Worm (Caenorhabditis elegans) whole organism, early embryonic: Measurements from ENCODE around the gene C37C3.18.

Experiments used
- B0310.2 ChIP-seq: sonication (generic microtip); optimal IDR thresholded peaks from 2 replicates; lab custom pipeline; 2016; ENCODE audit warnings: mild to moderate bottlenecking, missing genetic modification characterization, missing compliant biosample characterization
- F13C5.2 ChIP-seq: sonication (generic microtip); optimal IDR thresholded peaks from 2 replicates; lab custom pipeline; 2017; ENCODE audit warnings: mild to moderate bottlenecking, missing genetic modification characterization, inconsistent platforms, missing compliant biosample characterization
- aly-1 ChIP-seq: sonication (generic microtip); optimal IDR thresholded peaks from 2 replicates; lab custom pipeline; 2016; ENCODE audit warnings: missing genetic modification characterization, missing compliant biosample characterization
- ama-1 ChIP-seq: fragments of 150-350 bp; optimal IDR thresholded peaks from 2 replicates; lab custom pipeline; 2014
- ceh-13 ChIP-seq: fragments of 200-800 bp; sonication (Bioruptor generic); optimal IDR thresholded peaks from 2 replicates; lab custom pipeline; 2018; ENCODE audit warnings: mild to moderate bottlenecking, missing genetic modification characterization, missing compliant biosample characterization
- ceh-36 ChIP-seq: sonication (generic microtip); optimal IDR thresholded peaks from 2 replicates; lab custom pipeline; 2016; ENCODE audit warnings: missing genetic modification characterization, inconsistent platforms, missing compliant biosample characterization
- ets-7 ChIP-seq: sonication (generic microtip); optimal IDR thresholded peaks from 2 replicates; lab custom pipeline; 2016; ENCODE audit warnings: missing genotype, missing genetic modification characterization, missing compliant biosample characterization
- flt-1 ChIP-seq: fragments of 200-800 bp; sonication (Bioruptor generic); IDR thresholded peaks from 2 replicates; pipeline ENCODE4 v1.3.6; 2022; ENCODE audit warnings: missing genetic modification characterization, missing compliant biosample characterization
- hmbx-1 ChIP-seq: sonication (generic microtip); optimal IDR thresholded peaks from 2 replicates; lab custom pipeline; 2016; ENCODE audit warnings: mild to moderate bottlenecking, missing genetic modification characterization, missing compliant biosample characterization
- hmg-4 ChIP-seq: fragments of 200-800 bp; sonication (Bioruptor generic); optimal IDR thresholded peaks from 2 replicates; lab custom pipeline; 2018; ENCODE audit warnings: mild to moderate bottlenecking, missing genetic modification characterization, missing compliant biosample characterization
- hnd-1 ChIP-seq: sonication (generic microtip); optimal IDR thresholded peaks from 2 replicates; lab custom pipeline; 2016; ENCODE audit warnings: missing genetic modification characterization, missing compliant biosample characterization
- pes-1 ChIP-seq: fragments of 200-800 bp; sonication (Bioruptor generic); IDR thresholded peaks from 2 replicates; pipeline ENCODE4 v1.3.6; 2022; ENCODE audit warnings: missing genetic modification reagents, missing genetic modification characterization, missing compliant biosample characterization
- scrt-1 ChIP-seq: fragments of 200-800 bp; sonication (Bioruptor generic); IDR thresholded peaks from 2 replicates; pipeline ENCODE4 v1.3.6; 2022; ENCODE audit warnings: missing genetic modification characterization, missing compliant biosample characterization
- sea-1 ChIP-seq: fragments of 200-800 bp; sonication (Bioruptor generic); conservative IDR thresholded peaks from 2 replicates; pipeline ENCODE4 v1.3.6; 2022; ENCODE audit warnings: missing genetic modification characterization, missing compliant biosample characterization
- tbx-11 ChIP-seq: fragments of 200-800 bp; sonication (Bioruptor generic); IDR thresholded peaks from 2 replicates; pipeline ENCODE4 v1.3.6; 2022; ENCODE audit warnings: missing genetic modification characterization, missing compliant biosample characterization
- tbx-37 ChIP-seq: fragments of 200-800 bp; sonication (Bioruptor generic); conservative IDR thresholded peaks from 2 replicates; pipeline ENCODE4 v1.3.6; 2022; ENCODE audit warnings: missing genetic modification reagents, missing genetic modification characterization, missing compliant biosample characterization
- tra-4 ChIP-seq: sonication (generic microtip); optimal IDR thresholded peaks from 2 replicates; lab custom pipeline; 2017; ENCODE audit warnings: missing genetic modification characterization, missing compliant biosample characterization

The C37C3.18 gene

ce11 chrV:7854603-7855002 is at the start of gene C37C3.18, which contains the start of gene C37C3.9:
Gene C37C3.18 (plus strand): TSS chrV:7854993.
Gene C37C3.9 (minus strand): TSS chrV:7854700.
- no peak for TF ChIP-seq tbx-11
- no peak for TF ChIP-seq B0310.2 (tag; lab: Kevin White, UChicago)
- no peak for TF ChIP-seq sea-1
- no peak for TF ChIP-seq tra-4
- TF ChIP-seq ceh-36 (tag; lab: Kevin White, UChicago), result no peak
- TF ChIP-seq ets-7 (tag; lab: Kevin White, UChicago), result no peak
- no peak for TF ChIP-seq pes-1 (GFP tag; lab: Robert Waterston, UW)
- TF ChIP-seq aly-1 (tag; lab: Kevin White, UChicago), result no peak
- TF ChIP-seq ceh-13 (GFP tag; lab: Kevin White, UChicago), result no peak
- peak; percentile 75 for TF ChIP-seq F13C5.2 (tag; lab: Kevin White, UChicago)
- TF ChIP-seq ama-1 (lab: Kevin White, UChicago), result no peak
- no peak for TF ChIP-seq flt-1
- TF ChIP-seq hmbx-1, result no peak
- no peak for TF ChIP-seq tbx-37 (GFP tag; lab: Robert Waterston, UW)
- peak; percentile 25 for TF ChIP-seq hmg-4
- TF ChIP-seq hnd-1, result no peak
- TF ChIP-seq scrt-1 (GFP tag; lab: Robert Waterston, UW), result no peak

ce11 chrV:7806629-7807028 is 48.2 kb upstream of the C37C3.18 start:
- TF ChIP-seq sea-1, result no peak
- TF ChIP-seq ama-1 (lab: Kevin White, UChicago), result no peak
- no peak for TF ChIP-seq ceh-36 (tag; lab: Kevin White, UChicago)
- TF ChIP-seq hmg-4, result no peak
- TF ChIP-seq scrt-1 (GFP tag; lab: Robert Waterston, UW), result no peak
- no peak for TF ChIP-seq ets-7 (tag; lab: Kevin White, UChicago)
- TF ChIP-seq hmbx-1, result no peak
- no peak for TF ChIP-seq flt-1
- no peak for TF ChIP-seq pes-1 (GFP tag; lab: Robert Waterston, UW)
- no peak for TF ChIP-seq ceh-13 (GFP tag; lab: Kevin White, UChicago)

ce11 chrV:7808444-7808843 is 46.3 kb upstream of the C37C3.18 start:
- no peak for TF ChIP-seq scrt-1 (GFP tag; lab: Robert Waterston, UW)
- TF ChIP-seq tra-4, result no peak
- TF ChIP-seq ets-7 (tag; lab: Kevin White, UChicago), result no peak

- TF ChIP-seq hnd-1 (no peak), sea-1 (no peak), F13C5.2 (tag; lab: Kevin White, UChicago) (no peak), tbx-11 (no peak), tra-4 (no peak), hmg-4 (no peak), ceh-36 (tag; lab: Kevin White, UChicago) (no peak), ets-7 (tag; lab: Kevin White, UChicago) (no peak), ceh-13 (GFP tag; lab: Kevin White, UChicago) (no peak), aly-1 (tag; lab: Kevin White, UChicago) (no peak), scrt-1 (GFP tag; lab: Robert Waterston, UW) (no peak), B0310.2 (tag; lab: Kevin White, UChicago) (no peak), flt-1 (no peak), tbx-37 (GFP tag; lab: Robert Waterston, UW) (no peak), ama-1 (lab: Kevin White, UChicago) (no peak), pes-1 (GFP tag; lab: Robert Waterston, UW) (no peak), hmbx-1 (no peak)
These were observed 45.2 kb upstream of the C37C3.18 start, which contains the start of gene ZK742.3 for ce11 chrV:7809320-7810256. Gene ZK742.3 (minus strand): TSS chrV:7809912.

- TF ChIP-seq F13C5.2 (tag; lab: Kevin White, UChicago), result no peak
- no peak for TF ChIP-seq tbx-11
- no peak for TF ChIP-seq tbx-37 (GFP tag; lab: Robert Waterston, UW)
- no peak for TF ChIP-seq ets-7 (tag; lab: Kevin White, UChicago)
- TF ChIP-seq pes-1 (GFP tag; lab: Robert Waterston, UW), result no peak
- TF ChIP-seq ceh-13 (GFP tag; lab: Kevin White, UChicago), result no peak
- no peak for TF ChIP-seq scrt-1 (GFP tag; lab: Robert Waterston, UW)
- no peak for TF ChIP-seq hnd-1
- no peak for TF ChIP-seq B0310.2 (tag; lab: Kevin White, UChicago)
- no peak for TF ChIP-seq ama-1 (lab: Kevin White, UChicago)
- TF ChIP-seq hmbx-1, result no peak
- no peak for TF ChIP-seq ceh-36 (tag; lab: Kevin White, UChicago)
These were observed 44.2 kb upstream of the C37C3.18 start for ce11 chrV:7810591-7810990.

- TF ChIP-seq ets-7 (tag; lab: Kevin White, UChicago) (no peak), pes-1 (GFP tag; lab: Robert Waterston, UW) (no peak), hmbx-1 (no peak), tra-4 (no peak), B0310.2 (tag; lab: Kevin White, UChicago) (no peak), F13C5.2 (tag; lab: Kevin White, UChicago) (no peak), aly-1 (tag; lab: Kevin White, UChicago) (no peak), ceh-36 (tag; lab: Kevin White, UChicago) (no peak)
These were observed 43.0 kb upstream of the C37C3.18 start, which contains the start of gene ZK742.4 for ce11 chrV:7811758-7812157. Gene ZK742.4 (minus strand): TSS chrV:7811792.

ce11 chrV:7814601-7815000 is 40.2 kb upstream of the C37C3.18 start, which contains the start of gene ZK742.6:
Gene ZK742.6 (minus strand): TSS chrV:7814942.
- TF ChIP-seq hnd-1, result no peak
- no peak for TF ChIP-seq ets-7 (tag; lab: Kevin White, UChicago)
- TF ChIP-seq sea-1, result no peak
- no peak for TF ChIP-seq ceh-36 (tag; lab: Kevin White, UChicago)
- TF ChIP-seq ama-1 (lab: Kevin White, UChicago), result no peak
- TF ChIP-seq hmg-4, result no peak
- TF ChIP-seq flt-1, result no peak
- no peak for TF ChIP-seq pes-1 (GFP tag; lab: Robert Waterston, UW)
- no peak for TF ChIP-seq tbx-37 (GFP tag; lab: Robert Waterston, UW)
- no peak for TF ChIP-seq F13C5.2 (tag; lab: Kevin White, UChicago)
- no peak for TF ChIP-seq tbx-11
- no peak for TF ChIP-seq B0310.2 (tag; lab: Kevin White, UChicago)
- no peak for TF ChIP-seq scrt-1 (GFP tag; lab: Robert Waterston, UW)
- no peak for TF ChIP-seq aly-1 (tag; lab: Kevin White, UChicago)
- TF ChIP-seq ceh-13 (GFP tag; lab: Kevin White, UChicago), result no peak
- no peak for TF ChIP-seq hmbx-1
- TF ChIP-seq tra-4, result no peak
